In genomic region chrX:1437097-1437496, ce11 we compare ENCODE assay signal across 5 worm cellular contexts.
TF ChIP-seq lines count a peak whose summit lies in the region.

No protein-coding gene starts in this region.

TF ChIP-seq in whole organism, L1 larva, 84 proteins besides CTCF, POLR2A, EP300 and RAD21 (continued from another document and continues in another):
- peak in 1 of 2 experiments; percentile 17 for TF ChIP-seq efl-1 (optimal IDR thresholded peaks at IDR 0.05; lab: Kevin White, UChicago)
- peak in 1 of 2 experiments; percentile 70 for TF ChIP-seq efl-1 (GFP tag; optimal IDR thresholded peaks at IDR 0.05 in 1 of 2; lab: Kevin White, UChicago)
- TF ChIP-seq ztf-11 (tag; optimal IDR thresholded peaks at IDR 0.05; lab: Kevin White, UChicago): no peak
- no peak for TF ChIP-seq nhr-11 (tag; optimal IDR thresholded peaks at IDR 0.05; lab: Kevin White, UChicago)
- TF ChIP-seq C34B4.2 (tag; optimal IDR thresholded peaks at IDR 0.05; lab: Kevin White, UChicago): no peak
- no peak for TF ChIP-seq elt-3 (tag; optimal IDR thresholded peaks at IDR 0.05; lab: Kevin White, UChicago)
- no peak for TF ChIP-seq tlp-1 (tag; optimal IDR thresholded peaks at IDR 0.05; lab: Kevin White, UChicago)
- no peak for TF ChIP-seq sptf-1 (tag; optimal IDR thresholded peaks at IDR 0.05; lab: Kevin White, UChicago)
- TF ChIP-seq F16B12.6 (tag; optimal IDR thresholded peaks at IDR 0.05; lab: Kevin White, UChicago): no peak
- TF ChIP-seq isw-1 (GFP tag; IDR thresholded peaks at IDR 0.05; lab: Robert Waterston, UW): no peak
- TF ChIP-seq fkh-10 (GFP tag; optimal IDR thresholded peaks at IDR 0.05; lab: Kevin White, UChicago): peak; percentile 55
- TF ChIP-seq snpc-4 (tag; optimal IDR thresholded peaks at IDR 0.05; lab: Kevin White, UChicago): no peak
- TF ChIP-seq fos-1 (tag; optimal IDR thresholded peaks at IDR 0.05; lab: Kevin White, UChicago): no peak
- no peak for TF ChIP-seq egl-13 (tag; optimal IDR thresholded peaks at IDR 0.05; lab: Kevin White, UChicago)
- no peak for TF ChIP-seq aha-1 (tag; optimal IDR thresholded peaks at IDR 0.05; lab: Kevin White, UChicago)
- TF ChIP-seq pax-3 (tag; optimal IDR thresholded peaks at IDR 0.05; lab: Kevin White, UChicago): no peak
- no peak for TF ChIP-seq ama-1 (optimal IDR thresholded peaks at IDR 0.05; lab: Kevin White, UChicago)
- TF ChIP-seq sup-37 (GFP tag; optimal IDR thresholded peaks at IDR 0.05; lab: Kevin White, UChicago): no peak
- peak; percentile 68 for TF ChIP-seq nhr-47 (tag; optimal IDR thresholded peaks at IDR 0.05; lab: Kevin White, UChicago)
- no peak for TF ChIP-seq xbp-1 (tag; optimal IDR thresholded peaks at IDR 0.05; lab: Kevin White, UChicago)
- no peak for TF ChIP-seq mab-9 (GFP tag; IDR thresholded peaks at IDR 0.05; lab: Robert Waterston, UW)
- no peak for TF ChIP-seq fkh-4 (tag; optimal IDR thresholded peaks at IDR 0.05; lab: Kevin White, UChicago; ENCODE audit: borderline replicate concordance)
- TF ChIP-seq dsc-1 (tag; optimal IDR thresholded peaks at IDR 0.05; lab: Kevin White, UChicago): peak; percentile 53
- no peak for TF ChIP-seq unc-30 (tag; optimal IDR thresholded peaks at IDR 0.05; lab: Kevin White, UChicago)
- TF ChIP-seq rnt-1 (tag; optimal IDR thresholded peaks at IDR 0.05; lab: Kevin White, UChicago): peak; percentile 9
- peak; percentile 11 for TF ChIP-seq tbx-2 (tag; optimal IDR thresholded peaks at IDR 0.05; lab: Kevin White, UChicago)
- TF ChIP-seq ztf-4 (tag; optimal IDR thresholded peaks at IDR 0.05; lab: Kevin White, UChicago): no peak
- TF ChIP-seq ces-1 (GFP tag; optimal IDR thresholded peaks at IDR 0.05; lab: Kevin White, UChicago): no peak

TF ChIP-seq in whole organism, L2 larva, 48 proteins besides CTCF, POLR2A, EP300 and RAD21 (continued from another document):
- no peak for TF ChIP-seq peb-1 (tag; optimal IDR thresholded peaks at IDR 0.05; lab: Kevin White, UChicago)
TF ChIP-seq in whole organism, L2 larva: peak in this region for 4.

TF ChIP-seq in whole organism, L3 larva, 47 proteins besides CTCF, POLR2A, EP300 and RAD21 (continued from another document):
- TF ChIP-seq unc-62 (GFP tag; optimal IDR thresholded peaks at IDR 0.05; lab: Kevin White, UChicago): no peak
- no peak for TF ChIP-seq eor-1 (tag; optimal IDR thresholded peaks at IDR 0.05; lab: Kevin White, UChicago)
- TF ChIP-seq nhr-43 (tag; optimal IDR thresholded peaks at IDR 0.05; lab: Kevin White, UChicago; ENCODE audit: poor library complexity, severe bottlenecking): no peak
- TF ChIP-seq ceh-28 (tag; optimal IDR thresholded peaks at IDR 0.05; lab: Kevin White, UChicago): peak; percentile 20
- no peak for TF ChIP-seq mdl-1 (tag; optimal IDR thresholded peaks at IDR 0.05; lab: Kevin White, UChicago)
- TF ChIP-seq lin-39 (tag; optimal IDR thresholded peaks at IDR 0.05; lab: Kevin White, UChicago): peak; percentile 19
- TF ChIP-seq pha-4 (tag; optimal IDR thresholded peaks at IDR 0.05; lab: Kevin White, UChicago): no peak
- no peak for TF ChIP-seq nhr-67 (tag; optimal IDR thresholded peaks at IDR 0.05; lab: Kevin White, UChicago)
- TF ChIP-seq elt-1 (tag; optimal IDR thresholded peaks at IDR 0.05; lab: Kevin White, UChicago): no peak
- no peak for TF ChIP-seq unc-39 (tag; optimal IDR thresholded peaks at IDR 0.05; lab: Kevin White, UChicago)
- TF ChIP-seq ztf-11 (tag; optimal IDR thresholded peaks at IDR 0.05; lab: Kevin White, UChicago): no peak
- no peak for TF ChIP-seq fkh-2 (tag; optimal IDR thresholded peaks at IDR 0.05; lab: Kevin White, UChicago)
TF ChIP-seq in whole organism, L3 larva: peak in this region for 4.

TF ChIP-seq in whole organism, late embryonic, 69 proteins besides CTCF, POLR2A, EP300 and RAD21 (continued from another document):
- no peak for TF ChIP-seq ceh-22 (tag; optimal IDR thresholded peaks at IDR 0.05; lab: Kevin White, UChicago)

TF ChIP-seq in whole organism, young adult, 124 proteins besides CTCF, POLR2A, EP300 and RAD21 (continued from another document):
- no peak for TF ChIP-seq hsf-1 (GFP tag; IDR thresholded peaks at IDR 0.05; lab: Robert Waterston, UW)
- TF ChIP-seq B0336.3 (GFP tag; IDR thresholded peaks at IDR 0.05; lab: Robert Waterston, UW): no peak
- peak; percentile 8 for TF ChIP-seq ZK185.1 (tag; optimal IDR thresholded peaks at IDR 0.05; lab: Kevin White, UChicago; ENCODE audit: poor library complexity, severe bottlenecking)
- peak; percentile 31; the same call in 1 of the 2 replicates for TF ChIP-seq dox-1 (GFP tag; IDR thresholded peaks at IDR 0.05; lab: Robert Waterston, UW)
- no peak for TF ChIP-seq B0035.1 (tag; optimal IDR thresholded peaks at IDR 0.05; lab: Kevin White, UChicago)
- TF ChIP-seq ztf-22 (GFP tag; optimal IDR thresholded peaks at IDR 0.05; lab: Kevin White, UChicago): no peak
- TF ChIP-seq sptf-2 (GFP tag; optimal IDR thresholded peaks at IDR 0.05; lab: Kevin White, UChicago): no peak
- no peak for TF ChIP-seq Y53G8AR.9 (GFP tag; conservative IDR thresholded peaks at IDR 0.05; lab: Robert Waterston, UW)
- TF ChIP-seq snpc-1.3 (tag; optimal IDR thresholded peaks at IDR 0.05; lab: Kevin White, UChicago; ENCODE audit: insufficient read depth): no peak
- TF ChIP-seq somi-1 (GFP tag; optimal IDR thresholded peaks at IDR 0.05; lab: Kevin White, UChicago): no peak
- no peak for TF ChIP-seq ztf-18 (tag; optimal IDR thresholded peaks at IDR 0.05; lab: Kevin White, UChicago)
- TF ChIP-seq repo-1 (tag; optimal IDR thresholded peaks at IDR 0.05; lab: Kevin White, UChicago): no peak
- TF ChIP-seq B0261.1 (tag; optimal IDR thresholded peaks at IDR 0.05; lab: Kevin White, UChicago): no peak
- TF ChIP-seq nfya-2 (GFP tag; IDR thresholded peaks at IDR 0.05; lab: Robert Waterston, UW): no peak
- TF ChIP-seq madf-6 (GFP tag; IDR thresholded peaks at IDR 0.05; lab: Robert Waterston, UW): no peak
- TF ChIP-seq F52B5.7 (tag; optimal IDR thresholded peaks at IDR 0.05; lab: Kevin White, UChicago): no peak
- TF ChIP-seq dpff-1 (tag; optimal IDR thresholded peaks at IDR 0.05; lab: Kevin White, UChicago): no peak
- TF ChIP-seq Y56A3A.18 (GFP tag; IDR thresholded peaks at IDR 0.05; lab: Robert Waterston, UW): no peak
- no peak for TF ChIP-seq nhr-179 (tag; optimal IDR thresholded peaks at IDR 0.05; lab: Kevin White, UChicago)
- TF ChIP-seq chd-7 (tag; optimal IDR thresholded peaks at IDR 0.05; lab: Kevin White, UChicago): no peak
- peak; percentile 59 for TF ChIP-seq gei-17 (GFP tag; optimal IDR thresholded peaks at IDR 0.05; lab: Kevin White, UChicago)
TF ChIP-seq in whole organism, young adult: peak in this region for 5.
